Fruit fly (Drosophila melanogaster): ENCODE data around the gene Cog4.

Cog4 gene

dm6 chr2L:10519225-10519624 lies 30.8 kb upstream of the Cog4 start (continued):
- peak; percentile 10 for TF ChIP-seq CG9705 (GFP tag; optimal IDR thresholded peaks at IDR 0.05)
- no peak for TF ChIP-seq Jra (GFP tag; optimal IDR thresholded peaks at IDR 0.05)
- TF ChIP-seq Mio (GFP tag; optimal IDR thresholded peaks at IDR 0.05), result no peak
- TF ChIP-seq Rel (GFP tag; optimal IDR thresholded peaks at IDR 0.05), result no peak
- peak; percentile 21 for TF ChIP-seq Rel (tag; optimal IDR thresholded peaks at IDR 0.05)
- TF ChIP-seq rgr (GFP tag; optimal IDR thresholded peaks at IDR 0.05), result peak; percentile 81
- peak; percentile 84 for TF ChIP-seq fru (GFP tag; optimal IDR thresholded peaks at IDR 0.05)
- TF ChIP-seq HLH106 (tag; optimal IDR thresholded peaks at IDR 0.05), result peak; percentile 84
- peak; percentile 78 for TF ChIP-seq Sp1 (GFP tag; optimal IDR thresholded peaks at IDR 0.05)
- TF ChIP-seq tai (GFP tag; optimal IDR thresholded peaks at IDR 0.05), result peak; percentile 34
- TF ChIP-seq Abd-B (GFP tag; optimal IDR thresholded peaks at IDR 0.05), result no peak

- no peak for TF ChIP-seq OdsH (GFP tag; optimal IDR thresholded peaks at IDR 0.05)
- TF ChIP-seq CG9705 (GFP tag; optimal IDR thresholded peaks at IDR 0.05), result no peak
- no peak for TF ChIP-seq dsf (GFP tag; optimal IDR thresholded peaks at IDR 0.05; ENCODE audit: borderline replicate concordance)
- peak; percentile 46 for TF ChIP-seq Hr83 (GFP tag; optimal IDR thresholded peaks at IDR 0.05; ENCODE audit: poor library complexity, severe bottlenecking)
- TF ChIP-seq CG32264 (GFP tag; optimal IDR thresholded peaks at IDR 0.05), result no peak
- TF ChIP-seq woc (GFP tag; optimal IDR thresholded peaks at IDR 0.05), result peak; percentile 25
- peak; percentile 20 for TF ChIP-seq fru (GFP tag; optimal IDR thresholded peaks at IDR 0.05)
Measured at dm6 chr2L:10517085-10517484, 28.7 kb upstream of the Cog4 start, which contains the start of the genes Fatp1 and Lrr47. Fatp1 (minus strand) TSS chr2L:10517218. Lrr47 (plus strand) TSS chr2L:10517335.

dm6 chr2L:10516470-10517048 lies 28.1 kb upstream of the Cog4 start:
- peak; percentile 19 for TF ChIP-seq psq (GFP tag; optimal IDR thresholded peaks at IDR 0.05)
- TF ChIP-seq tai (GFP tag; optimal IDR thresholded peaks at IDR 0.05), result no peak
- TF ChIP-seq HLH106 (tag; optimal IDR thresholded peaks at IDR 0.05), result peak; percentile 53
- TF ChIP-seq h (GFP tag; optimal IDR thresholded peaks at IDR 0.05), result peak; percentile 66
- TF ChIP-seq Sp1 (GFP tag; optimal IDR thresholded peaks at IDR 0.05), result peak; percentile 50
- no peak for TF ChIP-seq sage (GFP tag; optimal IDR thresholded peaks at IDR 0.05)
- TF ChIP-seq woc (GFP tag; optimal IDR thresholded peaks at IDR 0.05), result peak; percentile 38
- no peak for TF ChIP-seq usp (GFP tag; optimal IDR thresholded peaks at IDR 0.05)
- TF ChIP-seq CG9705 (GFP tag; optimal IDR thresholded peaks at IDR 0.05), result peak; percentile 32
- TF ChIP-seq br (GFP tag; optimal IDR thresholded peaks at IDR 0.05), result peak; percentile 57
- peak; percentile 12 for TF ChIP-seq Hr83 (GFP tag; optimal IDR thresholded peaks at IDR 0.05; ENCODE audit: poor library complexity, severe bottlenecking)
- TF ChIP-seq jim (GFP tag; optimal IDR thresholded peaks at IDR 0.05), result no peak
- TF ChIP-seq Dif (GFP tag; optimal IDR thresholded peaks at IDR 0.05; ENCODE audit: partially characterized antibody), result no peak
- no peak for TF ChIP-seq dsf (GFP tag; optimal IDR thresholded peaks at IDR 0.05; ENCODE audit: borderline replicate concordance)
- no peak for TF ChIP-seq Vsx2 (GFP tag; optimal IDR thresholded peaks at IDR 0.05; ENCODE audit: partially characterized antibody)
- peak; percentile 34 for TF ChIP-seq ey (GFP tag; optimal IDR thresholded peaks at IDR 0.05)
- TF ChIP-seq fru (GFP tag; optimal IDR thresholded peaks at IDR 0.05), result peak; percentile 76
- no peak for TF ChIP-seq OdsH (GFP tag; optimal IDR thresholded peaks at IDR 0.05)
- no peak for TF ChIP-seq brk (GFP tag; optimal IDR thresholded peaks at IDR 0.05)
- TF ChIP-seq dmrt93B (GFP tag; optimal IDR thresholded peaks at IDR 0.05), result no peak
- no peak for TF ChIP-seq Abd-B (GFP tag; optimal IDR thresholded peaks at IDR 0.05)
- TF ChIP-seq Hnf4 (GFP tag; optimal IDR thresholded peaks at IDR 0.05), result peak; percentile 60
- no peak for TF ChIP-seq Rel (GFP tag; optimal IDR thresholded peaks at IDR 0.05)
- TF ChIP-seq Rel (tag; optimal IDR thresholded peaks at IDR 0.05), result peak; percentile 82
- peak in 1 of 2 experiments; percentile 59 for TF ChIP-seq foxo (GFP tag; optimal IDR thresholded peaks at IDR 0.05)
- TF ChIP-seq rgr (GFP tag; optimal IDR thresholded peaks at IDR 0.05), result peak; percentile 44

- no peak for TF ChIP-seq foxo (GFP tag; optimal IDR thresholded peaks at IDR 0.05)
- TF ChIP-seq brk (GFP tag; optimal IDR thresholded peaks at IDR 0.05), result no peak
Measured at dm6 chr2L:10515553-10516174, 27.2 kb upstream of the Cog4 start.

- no peak for TF ChIP-seq Myc (optimal IDR thresholded peaks at IDR 0.05)
- TF ChIP-seq Abd-B (GFP tag; optimal IDR thresholded peaks at IDR 0.05), result no peak
- TF ChIP-seq Hnf4 (GFP tag; optimal IDR thresholded peaks at IDR 0.05), result no peak
- TF ChIP-seq Mio (GFP tag; optimal IDR thresholded peaks at IDR 0.05), result no peak
- no peak for TF ChIP-seq Sp1 (GFP tag; optimal IDR thresholded peaks at IDR 0.05)
- TF ChIP-seq pan (optimal IDR thresholded peaks at IDR 0.05), result no peak
- TF ChIP-seq brk (GFP tag; optimal IDR thresholded peaks at IDR 0.05), result no peak
- TF ChIP-seq usp (GFP tag; optimal IDR thresholded peaks at IDR 0.05), result no peak
- TF ChIP-seq CG32264 (GFP tag; optimal IDR thresholded peaks at IDR 0.05), result no peak
- no peak for TF ChIP-seq foxo (GFP tag; optimal IDR thresholded peaks at IDR 0.05)
- TF ChIP-seq lola (GFP tag; optimal IDR thresholded peaks at IDR 0.05), result no peak
- TF ChIP-seq dmrt93B (GFP tag; optimal IDR thresholded peaks at IDR 0.05), result no peak
- TF ChIP-seq CrebA (GFP tag; optimal IDR thresholded peaks at IDR 0.05; ENCODE audit: borderline replicate concordance), result no peak
- TF ChIP-seq Dfd (GFP tag; optimal IDR thresholded peaks at IDR 0.05), result no peak
- no peak for TF ChIP-seq HLH106 (tag; optimal IDR thresholded peaks at IDR 0.05)
- TF ChIP-seq dl (GFP tag; optimal IDR thresholded peaks at IDR 0.05; ENCODE audit: insufficient read depth in 1 of 2, partially characterized antibody in 2 of 2), result no peak
- TF ChIP-seq Hr83 (GFP tag; optimal IDR thresholded peaks at IDR 0.05; ENCODE audit: poor library complexity, severe bottlenecking), result no peak
- TF ChIP-seq psq (GFP tag; optimal IDR thresholded peaks at IDR 0.05), result no peak
Measured at dm6 chr2L:10514586-10515137, 26.2 kb upstream of the Cog4 start.
